Worm (Caenorhabditis elegans) whole organism, L3 larva: Measurements from ENCODE around the gene blos-8.

Source experiments
- R02D3.7 ChIP-seq: fragments of 150-350 bp; optimal IDR thresholded peaks from 2 replicates; lab custom pipeline; 2014; ENCODE audit warnings: missing biosample characterization, missing genetic modification characterization
- ama-1 ChIP-seq: fragments of 150-350 bp; optimal IDR thresholded peaks from 2 replicates; lab custom pipeline; 2018
- ceh-82 ChIP-seq: fragments of 150-350 bp; optimal IDR thresholded peaks from 2 replicates; lab custom pipeline; 2014; ENCODE audit warnings: missing biosample characterization, missing genetic modification characterization
- egl-27 ChIP-seq: sonication (generic microtip); optimal IDR thresholded peaks from 4 replicates; lab custom pipeline; 2017; ENCODE audit warnings: missing biosample characterization, missing genetic modification reagents, missing genetic modification characterization
- elt-3 ChIP-seq, 3 experiments: fragments of 150-350 bp in 1 of 3; sonication (generic microtip) in 2 of 3; optimal IDR thresholded peaks; 2 replicates in 2 of 3; 4 replicates in 1 of 3; lab custom pipeline; 2014 to 2017; ENCODE audit warnings: missing biosample characterization in 3 of 3, missing genetic modification characterization in 3 of 3
- hmg-11 ChIP-seq: sonication (generic microtip); optimal IDR thresholded peaks from 2 replicates; lab custom pipeline; 2016; ENCODE audit warnings: missing genetic modification characterization, missing compliant biosample characterization
- nhr-11 ChIP-seq: fragments of 150-350 bp; optimal IDR thresholded peaks from 2 replicates; lab custom pipeline; 2014; ENCODE audit warnings: missing biosample characterization, missing genetic modification characterization
- nhr-237 ChIP-seq: fragments of 150-350 bp; optimal IDR thresholded peaks from 2 replicates; lab custom pipeline; 2014; ENCODE audit warnings: missing biosample characterization, missing genetic modification characterization
- nhr-25 ChIP-seq: sonication (generic microtip); optimal IDR thresholded peaks from 2 replicates; lab custom pipeline; 2017; ENCODE audit warnings: missing biosample characterization, missing genetic modification characterization
- nhr-28 ChIP-seq: fragments of 150-350 bp; optimal IDR thresholded peaks from 2 replicates; lab custom pipeline; 2014; ENCODE audit warnings: missing biosample characterization, missing genetic modification characterization
- pha-4 ChIP-seq: fragments of 150-350 bp; optimal IDR thresholded peaks from 2 replicates; lab custom pipeline; 2014; ENCODE audit warnings: missing biosample characterization, missing genetic modification reagents, missing genetic modification characterization
- skn-1 ChIP-seq: fragments of 150-350 bp; optimal IDR thresholded peaks from 2 replicates; lab custom pipeline; 2014; ENCODE audit warnings: missing biosample characterization, missing genetic modification characterization
- snpc-4 ChIP-seq: fragments of 150-350 bp; optimal IDR thresholded peaks from 2 replicates; lab custom pipeline; 2014; ENCODE audit warnings: missing biosample characterization, missing genetic modification characterization

DNA sequence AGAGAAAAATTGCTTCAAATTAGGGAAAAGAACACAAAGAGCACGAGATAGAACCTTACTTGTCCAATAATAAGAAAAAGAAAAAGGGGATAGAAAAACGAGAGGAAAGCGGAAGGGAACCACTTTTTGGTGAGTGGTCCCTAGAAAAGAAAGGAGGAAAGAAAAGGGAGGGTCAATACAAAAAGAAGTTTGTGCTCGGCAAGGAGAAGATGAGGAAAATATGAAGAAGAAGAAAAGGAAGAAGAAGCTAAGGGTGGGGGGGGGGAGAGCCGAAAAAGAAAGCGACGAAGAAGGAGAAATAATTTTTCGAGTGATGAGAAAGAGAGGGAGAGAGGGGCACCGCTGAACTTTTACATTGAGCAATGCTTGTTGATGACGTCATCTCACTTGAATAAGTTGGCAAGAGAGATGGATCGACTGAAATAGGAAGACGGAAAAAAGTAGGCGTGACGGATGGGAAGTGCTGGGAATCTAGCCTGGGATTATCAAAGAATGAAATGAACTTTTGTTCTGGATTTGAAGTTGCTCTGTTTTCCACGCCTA lies 45.1 kb downstream of the blos-8 start:
- TF ChIP-seq nhr-25 (no peak), ceh-82 (tag; lab: Kevin White, UChicago) (no peak), egl-27 (tag; lab: Kevin White, UChicago) (no peak), pha-4 (tag; lab: Kevin White, UChicago) (no peak), nhr-237 (tag; lab: Kevin White, UChicago) (no peak), R02D3.7 (tag; lab: Kevin White, UChicago) (no peak), ama-1 (lab: Kevin White, UChicago) (no peak), snpc-4 (tag; lab: Kevin White, UChicago) (peak; percentile 22), hmg-11 (tag; lab: Kevin White, UChicago) (peak; percentile 55), elt-3 (tag; optimal IDR thresholded peaks at IDR 0.05; lab: Kevin White, UChicago) (no peak), nhr-28 (tag; lab: Kevin White, UChicago) (no peak), nhr-11 (tag; lab: Kevin White, UChicago) (no peak), skn-1 (no peak)
